Worm (Caenorhabditis elegans) whole organism, L3 larva: ENCODE measurements around the gene ttr-41.
A peak's percentile ranks its signal among the peaks of the same experiment; 100 is the strongest.

ENCODE experiments used
- R02D3.7 ChIP-seq: fragments of 150-350 bp; optimal IDR thresholded peaks from 2 replicates; lab custom pipeline; 2014; ENCODE audit warnings: missing biosample characterization, missing genetic modification characterization
- ZK546.5 ChIP-seq: sonication (generic microtip); optimal IDR thresholded peaks from 2 replicates; lab custom pipeline; 2017; ENCODE audit warnings: missing biosample characterization, missing genetic modification characterization
- aly-2 ChIP-seq: fragments of 150-350 bp; optimal IDR thresholded peaks from 2 replicates; lab custom pipeline; 2014; ENCODE audit warnings: missing biosample characterization, missing genetic modification characterization
- ama-1 ChIP-seq: fragments of 150-350 bp; optimal IDR thresholded peaks from 2 replicates; lab custom pipeline; 2018
- ceh-16 ChIP-seq: sonication (generic microtip); optimal IDR thresholded peaks from 2 replicates; lab custom pipeline; 2017; ENCODE audit warnings: missing biosample characterization, missing genetic modification characterization
- ceh-82 ChIP-seq: fragments of 150-350 bp; optimal IDR thresholded peaks from 2 replicates; lab custom pipeline; 2014; ENCODE audit warnings: missing biosample characterization, missing genetic modification characterization
- ceh-9 ChIP-seq: sonication (generic microtip); optimal IDR thresholded peaks from 2 replicates; lab custom pipeline; 2018; ENCODE audit warnings: missing biosample characterization, missing genetic modification characterization
- egl-27 ChIP-seq: sonication (generic microtip); optimal IDR thresholded peaks from 4 replicates; lab custom pipeline; 2017; ENCODE audit warnings: missing biosample characterization, missing genetic modification reagents, missing genetic modification characterization
- egl-5 ChIP-seq: fragments of 150-350 bp; optimal IDR thresholded peaks from 2 replicates; lab custom pipeline; 2017; ENCODE audit warnings: missing biosample characterization, missing genetic modification reagents, missing genetic modification characterization, inconsistent platforms
- elt-1 ChIP-seq: fragments of 150-350 bp; optimal IDR thresholded peaks from 2 replicates; lab custom pipeline; 2014; ENCODE audit warnings: missing biosample characterization, missing genetic modification characterization
- elt-2 ChIP-seq: sonication (generic microtip); optimal IDR thresholded peaks from 2 replicates; lab custom pipeline; 2016; ENCODE audit warnings: missing genetic modification reagents, mild to moderate bottlenecking, missing genetic modification characterization, missing compliant biosample characterization
- elt-3 ChIP-seq, 3 experiments: fragments of 150-350 bp in 1 of 3; sonication (generic microtip) in 2 of 3; optimal IDR thresholded peaks; 2 replicates in 2 of 3; 4 replicates in 1 of 3; lab custom pipeline; 2014 to 2017; ENCODE audit warnings: missing biosample characterization in 3 of 3, missing genetic modification characterization in 3 of 3
- eor-1 ChIP-seq, 2 experiments: fragments of 150-350 bp; optimal IDR thresholded peaks; 2 replicates each; lab custom pipeline; 2014 to 2018; ENCODE audit warnings: missing biosample characterization in 2 of 2, missing genetic modification characterization in 2 of 2
- fkh-10 ChIP-seq: sonication (generic microtip); optimal IDR thresholded peaks from 2 replicates; lab custom pipeline; 2017; ENCODE audit warnings: missing biosample characterization, missing genetic modification reagents, missing genetic modification characterization
- fkh-2 ChIP-seq: fragments of 150-350 bp; optimal IDR thresholded peaks from 2 replicates; lab custom pipeline; 2014; ENCODE audit warnings: missing biosample characterization, missing genetic modification reagents, missing genetic modification characterization
- hmg-11 ChIP-seq: sonication (generic microtip); optimal IDR thresholded peaks from 2 replicates; lab custom pipeline; 2016; ENCODE audit warnings: missing genetic modification characterization, missing compliant biosample characterization
- jun-1 ChIP-seq: fragments of 150-350 bp; optimal IDR thresholded peaks from 2 replicates; lab custom pipeline; 2014; ENCODE audit warnings: missing biosample characterization, missing genetic modification reagents, missing genetic modification characterization
- lin-15B ChIP-seq: fragments of 150-350 bp; optimal IDR thresholded peaks from 2 replicates; lab custom pipeline; 2014; ENCODE audit warnings: missing biosample characterization, missing genetic modification characterization
- lsy-12 ChIP-seq: sonication (generic microtip); optimal IDR thresholded peaks from 2 replicates; lab custom pipeline; 2016; ENCODE audit warnings: mild to moderate bottlenecking, missing genetic modification characterization, missing compliant biosample characterization
- mdl-1 ChIP-seq: fragments of 150-350 bp; optimal IDR thresholded peaks from 2 replicates; lab custom pipeline; 2014; ENCODE audit warnings: missing biosample characterization, missing genetic modification characterization
- mml-1 ChIP-seq: fragments of 150-350 bp; sonication (generic microtip); optimal IDR thresholded peaks from 3 replicates; lab custom pipeline; 2014; ENCODE audit warnings: missing biosample characterization, missing genetic modification characterization
- nfya-1 ChIP-seq: sonication (generic microtip); optimal IDR thresholded peaks from 2 replicates; lab custom pipeline; 2017; ENCODE audit warnings: missing genetic modification characterization, mild to moderate bottlenecking, missing compliant biosample characterization, antibody characterized with exemption, moderate library complexity; ENCODE audit not compliant: insufficient read depth
- nhr-11 ChIP-seq: fragments of 150-350 bp; optimal IDR thresholded peaks from 2 replicates; lab custom pipeline; 2014; ENCODE audit warnings: missing biosample characterization, missing genetic modification characterization
- nhr-12 ChIP-seq: fragments of 150-350 bp; optimal IDR thresholded peaks from 2 replicates; lab custom pipeline; 2014; ENCODE audit warnings: missing biosample characterization, missing genetic modification characterization
- nhr-23 ChIP-seq: fragments of 150-350 bp; optimal IDR thresholded peaks from 2 replicates; lab custom pipeline; 2014; ENCODE audit warnings: missing biosample characterization, missing genetic modification reagents, missing genetic modification characterization
- nhr-237 ChIP-seq: fragments of 150-350 bp; optimal IDR thresholded peaks from 2 replicates; lab custom pipeline; 2014; ENCODE audit warnings: missing biosample characterization, missing genetic modification characterization
- nhr-25 ChIP-seq: sonication (generic microtip); optimal IDR thresholded peaks from 2 replicates; lab custom pipeline; 2017; ENCODE audit warnings: missing biosample characterization, missing genetic modification characterization
- nhr-28 ChIP-seq: fragments of 150-350 bp; optimal IDR thresholded peaks from 2 replicates; lab custom pipeline; 2014; ENCODE audit warnings: missing biosample characterization, missing genetic modification characterization
- nhr-43 ChIP-seq: sonication (generic microtip); optimal IDR thresholded peaks from 2 replicates; lab custom pipeline; 2016; ENCODE audit warnings: mild to moderate bottlenecking, missing genetic modification characterization, missing compliant biosample characterization; ENCODE audit not compliant: poor library complexity, severe bottlenecking
- nhr-76 ChIP-seq: fragments of 150-350 bp; sonication (generic microtip); optimal IDR thresholded peaks from 5 replicates; lab custom pipeline; 2014; ENCODE audit warnings: missing biosample characterization, missing genetic modification characterization
- pha-4 ChIP-seq: fragments of 150-350 bp; optimal IDR thresholded peaks from 2 replicates; lab custom pipeline; 2014; ENCODE audit warnings: missing biosample characterization, missing genetic modification reagents, missing genetic modification characterization
- pqm-1 ChIP-seq: fragments of 150-350 bp; optimal IDR thresholded peaks from 2 replicates; lab custom pipeline; 2017; ENCODE audit warnings: missing biosample characterization, missing genetic modification characterization, inconsistent platforms
- sea-2 ChIP-seq: fragments of 150-350 bp; sonication (generic microtip); optimal IDR thresholded peaks from 4 replicates; lab custom pipeline; 2014; ENCODE audit warnings: missing biosample characterization, missing genetic modification reagents, missing genetic modification characterization
- skn-1 ChIP-seq: fragments of 150-350 bp; optimal IDR thresholded peaks from 2 replicates; lab custom pipeline; 2014; ENCODE audit warnings: missing biosample characterization, missing genetic modification characterization
- snpc-4 ChIP-seq: fragments of 150-350 bp; optimal IDR thresholded peaks from 2 replicates; lab custom pipeline; 2014; ENCODE audit warnings: missing biosample characterization, missing genetic modification characterization
- tbx-2 ChIP-seq: sonication (generic microtip); optimal IDR thresholded peaks from 2 replicates; lab custom pipeline; 2016; ENCODE audit warnings: mild to moderate bottlenecking, missing genetic modification characterization, missing compliant biosample characterization
- unc-39 ChIP-seq: sonication (generic microtip); optimal IDR thresholded peaks from 4 replicates; lab custom pipeline; 2017; ENCODE audit warnings: missing biosample characterization, missing genetic modification characterization
- unc-62 ChIP-seq: fragments of 150-350 bp; sonication (generic microtip); optimal IDR thresholded peaks from 4 replicates; lab custom pipeline; 2014; ENCODE audit warnings: missing biosample characterization, missing genetic modification reagents, missing genetic modification characterization
- zag-1 ChIP-seq: fragments of 150-350 bp; optimal IDR thresholded peaks from 2 replicates; lab custom pipeline; 2014; ENCODE audit warnings: missing biosample characterization, missing genetic modification characterization
- ztf-11 ChIP-seq: fragments of 150-350 bp; optimal IDR thresholded peaks from 2 replicates; lab custom pipeline; 2014; ENCODE audit warnings: missing biosample characterization, missing genetic modification characterization
- ztf-4 ChIP-seq: fragments of 150-350 bp; optimal IDR thresholded peaks from 2 replicates; lab custom pipeline; 2014; ENCODE audit warnings: missing biosample characterization, missing genetic modification characterization

Gene ttr-41

DNA sequence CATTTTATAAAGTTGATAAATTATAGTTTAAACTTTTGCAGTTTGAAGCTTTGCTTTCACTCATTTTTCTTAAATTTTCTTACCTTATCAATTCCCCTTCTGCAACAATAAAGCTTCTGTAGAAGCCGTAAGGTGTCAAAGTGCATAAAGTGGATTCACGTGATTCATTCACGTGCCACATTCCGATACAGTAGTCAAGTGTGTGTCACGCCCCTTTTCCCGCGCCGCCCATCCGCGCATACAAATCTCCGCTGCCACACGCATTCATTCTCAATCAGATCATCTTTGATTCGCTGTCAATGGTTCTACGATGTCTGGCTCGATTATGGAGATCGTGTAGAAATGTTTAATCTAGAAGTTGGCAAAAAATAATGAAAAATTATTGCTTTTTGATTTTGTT is 19.4 kb upstream of the ttr-41 start:
- TF ChIP-seq snpc-4 (tag; lab: Kevin White, UChicago) (no peak), nhr-25 (tag; lab: Kevin White, UChicago) (peak; percentile 56), pha-4 (tag; lab: Kevin White, UChicago) (no peak), mml-1 (tag; lab: Kevin White, UChicago) (peak; percentile 27), nfya-1 (tag; lab: Kevin White, UChicago) (peak; percentile 51), pqm-1 (tag; lab: Kevin White, UChicago) (no peak), eor-1 (tag; optimal IDR thresholded peaks at IDR 0.05; lab: Kevin White, UChicago) (no peak), ztf-4 (tag; lab: Kevin White, UChicago) (no peak), nhr-43 (peak; percentile 16)
- TF ChIP-seq, all 47 proteins: peak for 4

DNA sequence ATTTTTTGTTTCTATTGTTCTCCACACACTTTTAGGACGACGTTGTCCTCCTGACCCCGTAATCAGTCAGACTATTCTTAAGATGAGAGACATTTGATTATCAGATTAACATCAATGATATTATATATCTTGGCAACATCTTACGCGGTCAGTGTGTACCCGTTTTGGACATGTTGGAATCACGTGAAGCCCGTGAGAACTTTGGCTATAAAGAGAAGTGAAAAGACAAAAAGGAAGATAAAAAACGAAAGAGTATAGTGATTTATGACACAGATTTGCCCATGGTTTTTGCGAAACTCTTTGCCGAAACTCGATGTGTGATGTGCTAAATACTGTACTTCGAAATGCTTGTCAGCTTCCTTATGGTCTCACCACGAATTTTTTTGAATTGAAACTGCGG is 17.6 kb upstream of the ttr-41 start:
- TF ChIP-seq lin-15B (tag; lab: Kevin White, UChicago) (no peak), nhr-23 (tag; lab: Kevin White, UChicago) (peak; percentile 92), lsy-12 (tag; lab: Kevin White, UChicago) (peak; percentile 52), elt-2 (peak; percentile 1), nhr-43 (peak; percentile 95), elt-3 (tag; optimal IDR thresholded peaks at IDR 0.05; lab: Kevin White, UChicago) (peak in 2 of 3 experiments; percentile 24 to 78), pha-4 (tag; lab: Kevin White, UChicago) (no peak), ceh-82 (tag; lab: Kevin White, UChicago) (no peak), nhr-11 (peak; percentile 84), sea-2 (GFP tag; lab: Kevin White, UChicago) (no peak), mml-1 (tag; lab: Kevin White, UChicago) (peak; percentile 34), nhr-25 (tag; lab: Kevin White, UChicago) (peak; percentile 88), nhr-12 (tag; lab: Kevin White, UChicago) (no peak), ZK546.5 (tag; lab: Kevin White, UChicago) (no peak), nfya-1 (tag; lab: Kevin White, UChicago) (peak; percentile 3), tbx-2 (tag; lab: Kevin White, UChicago) (peak; percentile 24), fkh-2 (tag; lab: Kevin White, UChicago) (no peak)

- TF ChIP-seq nhr-76 (tag; lab: Kevin White, UChicago) (no peak), lsy-12 (tag; lab: Kevin White, UChicago) (peak; percentile 33), elt-2 (peak; percentile 62), skn-1 (no peak), jun-1 (tag; lab: Kevin White, UChicago) (peak; percentile 12), pqm-1 (tag; lab: Kevin White, UChicago) (peak; percentile 39), nhr-23 (tag; lab: Kevin White, UChicago) (peak; percentile 29)
- TF ChIP-seq, all 47 proteins: peak for 5
Measured at ce11 chrII:4741527-4742187, 14.0 kb upstream of the ttr-41 start, which contains the start of gene acs-11. Gene acs-11, plus strand, starts transcription at chrII:4742137.

DNA sequence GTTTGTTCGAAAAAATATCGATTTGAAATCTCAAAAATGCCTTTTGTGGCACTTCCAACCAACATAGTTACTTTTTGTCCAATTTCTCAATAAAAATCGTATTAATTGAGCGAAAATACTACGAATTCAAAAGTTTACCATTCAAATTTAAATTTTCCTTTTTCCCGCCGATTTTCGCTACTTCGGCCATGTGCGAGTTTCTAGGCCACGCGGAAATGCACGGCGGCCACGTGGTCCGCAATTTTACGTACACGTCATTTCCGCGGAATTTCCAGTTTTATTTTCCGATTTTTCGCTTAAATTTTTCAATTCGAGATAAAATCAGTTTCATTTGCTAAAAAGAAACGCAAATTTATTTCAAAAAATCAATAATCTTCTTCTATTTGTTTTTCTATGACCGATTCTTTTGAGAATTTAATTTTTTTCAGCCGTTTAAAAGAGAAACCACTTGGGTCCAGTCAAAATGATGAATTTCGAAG is 12.4 kb upstream of the ttr-41 start, which contains the start of gene eas-1:
eas-1 (plus strand) TSS at position 429 of the 479 bp plus-strand sequence.
- no peak for TF ChIP-seq pha-4 (tag; lab: Kevin White, UChicago)
- TF ChIP-seq pqm-1 (tag; lab: Kevin White, UChicago), result peak; percentile 21
- TF ChIP-seq nhr-25 (tag; lab: Kevin White, UChicago), result peak; percentile 77
- TF ChIP-seq R02D3.7 (tag; lab: Kevin White, UChicago), result peak; percentile 25
- no peak for TF ChIP-seq ZK546.5 (tag; lab: Kevin White, UChicago)
- no peak for TF ChIP-seq nhr-11
- TF ChIP-seq ztf-11 (tag; lab: Kevin White, UChicago), result no peak
- TF ChIP-seq ceh-82 (tag; lab: Kevin White, UChicago), result no peak
- peak; percentile 82 for TF ChIP-seq lin-15B (tag; lab: Kevin White, UChicago)
- peak; percentile 72 for TF ChIP-seq snpc-4 (tag; lab: Kevin White, UChicago)
- no peak for TF ChIP-seq egl-5 (tag; lab: Kevin White, UChicago)
- no peak for TF ChIP-seq elt-3 (tag; optimal IDR thresholded peaks at IDR 0.05; lab: Kevin White, UChicago)
- TF ChIP-seq ztf-4 (tag; lab: Kevin White, UChicago), result no peak
- peak; percentile 62 for TF ChIP-seq elt-2
- TF ChIP-seq nhr-43, result peak; percentile 90
- no peak for TF ChIP-seq nhr-76 (tag; lab: Kevin White, UChicago)
- TF ChIP-seq ama-1 (lab: Kevin White, UChicago), result no peak
- TF ChIP-seq elt-1 (tag; lab: Kevin White, UChicago), result no peak
- TF ChIP-seq mdl-1 (tag; lab: Kevin White, UChicago), result peak; percentile 53
- no peak for TF ChIP-seq sea-2 (GFP tag; lab: Kevin White, UChicago)
- TF ChIP-seq egl-27 (tag; lab: Kevin White, UChicago), result no peak
- peak; percentile 44 for TF ChIP-seq skn-1
- TF ChIP-seq mml-1 (tag; lab: Kevin White, UChicago), result no peak
- no peak for TF ChIP-seq ceh-16 (tag; lab: Kevin White, UChicago)
- no peak for TF ChIP-seq unc-62 (GFP tag; lab: Kevin White, UChicago)
- no peak for TF ChIP-seq unc-39 (tag; lab: Kevin White, UChicago)
- TF ChIP-seq nhr-23 (tag; lab: Kevin White, UChicago), result peak; percentile 81
- no peak for TF ChIP-seq zag-1
- TF ChIP-seq nfya-1 (tag; lab: Kevin White, UChicago), result peak; percentile 82
- TF ChIP-seq ceh-9 (tag; lab: Kevin White, UChicago), result no peak
- peak; percentile 82 for TF ChIP-seq lsy-12 (tag; lab: Kevin White, UChicago)
- peak; percentile 22 for TF ChIP-seq hmg-11
- TF ChIP-seq nhr-237, result no peak
- no peak for TF ChIP-seq aly-2 (tag; lab: Kevin White, UChicago)
- TF ChIP-seq fkh-10, result no peak
- TF ChIP-seq nhr-28 (tag; lab: Kevin White, UChicago), result no peak
